Fruit fly (Drosophila melanogaster) S2 (cell line): Measurements from ENCODE around the gene odd.

Source experiments
- CG8478 ChIP-seq: fragments of >200 bp; optimal IDR thresholded peaks from 2 replicates; lab custom pipeline; 2018
- CTCF ChIP-seq, 2 experiments: fragments of >200 bp; optimal IDR thresholded peaks; 2 replicates each; lab custom pipeline; 2018

- no peak for TF ChIP-seq CG8478 (lab: Kevin White, UChicago)
- no peak for TF ChIP-seq CTCF (optimal IDR thresholded peaks at IDR 0.05; lab: Kevin White, UChicago)
Measured at dm6 chr2L:3557471-3557870, 49.1 kb downstream of the odd start.
